Fruit fly (Drosophila melanogaster) whole organism, pupa: ENCODE results near the gene Eig71Eh.

Source experiments
- CG12605 ChIP-seq: fragments of 200-800 bp; sonication (Bioruptor generic); IDR thresholded peaks from 2 replicates; pipeline ENCODE4 v1.3.6; 2022; ENCODE audit warnings: missing biosample characterization, missing genetic modification characterization
- CG13204 ChIP-seq: fragments of 200-800 bp; sonication (Bioruptor generic); optimal IDR thresholded peaks from 2 replicates; lab custom pipeline; 2018; ENCODE audit warnings: missing biosample characterization, mild to moderate bottlenecking, missing genetic modification characterization, moderate library complexity
- CG15710 ChIP-seq: fragments of 200-800 bp; sonication (Bioruptor generic); optimal IDR thresholded peaks from 2 replicates; lab custom pipeline; 2018; ENCODE audit warnings: missing biosample characterization, mild to moderate bottlenecking, missing genetic modification characterization, moderate library complexity
- CG32121 ChIP-seq: fragments of 200-800 bp; sonication (Bioruptor generic); IDR thresholded peaks from 2 replicates; pipeline ENCODE4 v1.3.6; 2022; ENCODE audit warnings: missing biosample characterization, missing genetic modification characterization
- CG4496 ChIP-seq: fragments of 200-800 bp; sonication (Bioruptor generic); IDR thresholded peaks from 3 replicates; pipeline ENCODE4 v1.3.6; 2022; ENCODE audit warnings: missing biosample characterization, missing genetic modification characterization
- CG8159 ChIP-seq: fragments of 200-800 bp; sonication (Bioruptor generic); optimal IDR thresholded peaks from 3 replicates; lab custom pipeline; 2018; ENCODE audit warnings: missing biosample characterization, mild to moderate bottlenecking, missing genetic modification characterization, moderate library complexity
- CG9948 ChIP-seq: fragments of 200-800 bp; sonication (Bioruptor generic); optimal IDR thresholded peaks from 2 replicates; lab custom pipeline; 2018; ENCODE audit warnings: missing biosample characterization, mild to moderate bottlenecking, missing genetic modification characterization, moderate library complexity
- EcR ChIP-seq: fragments of 200-800 bp; sonication (Bioruptor generic); optimal IDR thresholded peaks from 3 replicates; lab custom pipeline; 2019; ENCODE audit warnings: missing biosample characterization, missing genetic modification characterization, mild to moderate bottlenecking, moderate library complexity, missing genetic modification reagents
- Pif1A ChIP-seq: fragments of 200-800 bp; sonication (Bioruptor generic); optimal IDR thresholded peaks from 3 replicates; lab custom pipeline; 2016; ENCODE audit warnings: missing biosample characterization, missing genetic modification characterization
- Pif1B ChIP-seq: fragments of 200-800 bp; sonication (Bioruptor generic); optimal IDR thresholded peaks from 3 replicates; lab custom pipeline; 2016; ENCODE audit warnings: missing biosample characterization, missing genetic modification characterization
- fd96Ca ChIP-seq: fragments of 200-800 bp; sonication (Bioruptor generic); IDR thresholded peaks from 3 replicates; pipeline ENCODE4 v1.3.6; 2022; ENCODE audit warnings: missing biosample characterization, missing genetic modification characterization
- gl ChIP-seq: fragments of 200-800 bp; sonication (Bioruptor generic); optimal IDR thresholded peaks from 2 replicates; lab custom pipeline; 2018; ENCODE audit warnings: missing biosample characterization, mild to moderate bottlenecking, missing genetic modification characterization

- TF ChIP-seq CG12605 (GFP tag; lab: Robert Waterston, UW) (no peak), Pif1A (no peak), CG9948 (no peak), CG13204 (no peak), fd96Ca (no peak), CG8159 (tag; lab: Kevin White, UChicago) (no peak), CG32121 (GFP tag; lab: Robert Waterston, UW) (no peak), CG15710 (tag; lab: Kevin White, UChicago) (no peak), EcR (GFP tag; lab: Kevin White, UChicago) (no peak), Pif1B (GFP tag; lab: Kevin White, UChicago) (no peak), CG4496 (GFP tag; lab: Robert Waterston, UW) (no peak), gl (no peak)
Measured at dm6 chr3L:15612728-15613127, 46.5 kb downstream of the Eig71Eh start, which contains the start of gene CG13449.
